Fruit fly (Drosophila melanogaster) whole organism, embryonic: ENCODE data around the gene Ifrd1.

ENCODE experiments used
- Atf-2 ChIP-seq: fragments of 200-800 bp; sonication (Bioruptor generic); optimal IDR thresholded peaks from 2 replicates; lab custom pipeline; 2016; ENCODE audit warnings: missing biosample characterization, missing genetic modification characterization
- CG1024 ChIP-seq: fragments of 200-800 bp; sonication (Bioruptor generic); IDR thresholded peaks from 2 replicates; pipeline ENCODE4 v1.3.6; 2022; ENCODE audit warnings: missing biosample characterization, missing genetic modification characterization
- CG10274 ChIP-seq: fragments of 200-800 bp; sonication (Bioruptor generic); optimal IDR thresholded peaks from 3 replicates; lab custom pipeline; 2017; ENCODE audit warnings: missing biosample characterization, mild to moderate bottlenecking, missing genetic modification characterization
- CG10366 ChIP-seq: fragments of 200-800 bp; sonication (Bioruptor generic); IDR thresholded peaks from 2 replicates; pipeline ENCODE4 v1.3.6; 2022; ENCODE audit warnings: missing biosample characterization, missing genetic modification characterization
- CG10654 ChIP-seq: fragments of 200-800 bp; sonication (Bioruptor generic); optimal IDR thresholded peaks from 2 replicates; lab custom pipeline; 2016; ENCODE audit warnings: missing biosample characterization, missing genetic modification characterization
- CG1233 ChIP-seq: fragments of 200-800 bp; sonication (Bioruptor generic); optimal IDR thresholded peaks from 4 replicates; lab custom pipeline; 2018; ENCODE audit warnings: missing biosample characterization, mild to moderate bottlenecking, missing genetic modification characterization
- CG12942 ChIP-seq: fragments of 200-800 bp; sonication (Bioruptor generic); optimal IDR thresholded peaks from 3 replicates; lab custom pipeline; 2016; ENCODE audit warnings: missing biosample characterization, missing genetic modification characterization
- CG1602 ChIP-seq: fragments of 200-800 bp; sonication (Bioruptor generic); optimal IDR thresholded peaks from 3 replicates; lab custom pipeline; 2016; ENCODE audit warnings: missing biosample characterization, missing genetic modification characterization
- CG17361 ChIP-seq: fragments of 200-800 bp; sonication (Bioruptor generic); IDR thresholded peaks from 3 replicates; pipeline ENCODE4 v1.3.6; 2022; ENCODE audit warnings: missing biosample characterization, missing genetic modification characterization
- CG2712 ChIP-seq: fragments of 200-800 bp; optimal IDR thresholded peaks from 3 replicates; lab custom pipeline; 2019; ENCODE audit warnings: missing biosample characterization, mild to moderate bottlenecking, missing genetic modification characterization, moderate library complexity
- CG3847 ChIP-seq: fragments of 200-800 bp; sonication (Bioruptor generic); IDR thresholded peaks from 2 replicates; pipeline ENCODE4 v1.3.6; 2022; ENCODE audit warnings: missing biosample characterization, missing genetic modification characterization
- CG4424 ChIP-seq: fragments of 200-800 bp; sonication (Bioruptor generic); optimal IDR thresholded peaks from 3 replicates; lab custom pipeline; 2016; ENCODE audit warnings: missing biosample characterization, missing genetic modification characterization
- CG4707 ChIP-seq: fragments of 200-800 bp; sonication (Bioruptor generic); optimal IDR thresholded peaks from 2 replicates; lab custom pipeline; 2018; ENCODE audit warnings: missing biosample characterization, mild to moderate bottlenecking, missing genetic modification characterization, moderate library complexity
- CG7786 ChIP-seq: fragments of 200-800 bp; sonication (Bioruptor generic); optimal IDR thresholded peaks from 2 replicates; lab custom pipeline; 2016; ENCODE audit warnings: missing biosample characterization, missing genetic modification characterization
- CG8944 ChIP-seq: fragments of 200-800 bp; sonication (Bioruptor generic); optimal IDR thresholded peaks from 3 replicates; lab custom pipeline; 2016; ENCODE audit warnings: missing biosample characterization, missing genetic modification characterization
- Dll ChIP-seq: fragments of 200-800 bp; sonication (Bioruptor generic); IDR thresholded peaks from 4 replicates; pipeline ENCODE4 v1.3.6; 2022; ENCODE audit warnings: missing biosample characterization, missing genetic modification characterization; ENCODE audit not compliant: partially characterized antibody
- Dp ChIP-seq: fragments of 200-800 bp; sonication (Bioruptor generic); optimal IDR thresholded peaks from 2 replicates; lab custom pipeline; 2018; ENCODE audit warnings: missing biosample characterization, mild to moderate bottlenecking, missing genetic modification characterization, moderate library complexity
- Drgx ChIP-seq: fragments of 200-800 bp; sonication (Bioruptor generic); IDR thresholded peaks from 2 replicates; pipeline ENCODE4 v1.3.6; 2022; ENCODE audit warnings: missing biosample characterization, missing genetic modification characterization
- E2f1 ChIP-seq: fragments of 200-800 bp; sonication (Bioruptor generic); IDR thresholded peaks from 2 replicates; pipeline ENCODE4 v1.3.6; 2022; ENCODE audit warnings: missing biosample characterization, missing genetic modification characterization
- Fer1 ChIP-seq: fragments of 200-800 bp; sonication (Bioruptor generic); optimal IDR thresholded peaks from 2 replicates; lab custom pipeline; 2017; ENCODE audit warnings: missing biosample characterization, mild to moderate bottlenecking, missing genetic modification characterization
- HLHmδ ChIP-seq: fragments of 200-800 bp; sonication (Bioruptor generic); optimal IDR thresholded peaks from 2 replicates; lab custom pipeline; 2018; ENCODE audit warnings: missing biosample characterization, mild to moderate bottlenecking, missing genetic modification characterization, moderate library complexity
- Max ChIP-seq: fragments of 200-800 bp; sonication (Bioruptor generic); optimal IDR thresholded peaks from 2 replicates; lab custom pipeline; 2016; ENCODE audit warnings: missing biosample characterization, mild to moderate bottlenecking, missing genetic modification characterization
- NFAT ChIP-seq: fragments of 200-800 bp; sonication (Bioruptor generic); IDR thresholded peaks from 2 replicates; pipeline ENCODE4 v1.3.6; 2022; ENCODE audit warnings: missing biosample characterization, missing genetic modification characterization
- Nf-YC ChIP-seq: fragments of 200-800 bp; optimal IDR thresholded peaks from 3 replicates; lab custom pipeline; 2019; ENCODE audit warnings: missing biosample characterization, mild to moderate bottlenecking, missing genetic modification characterization, moderate library complexity
- Poxn ChIP-seq: fragments of 200-800 bp; sonication (Bioruptor generic); IDR thresholded peaks from 2 replicates; pipeline ENCODE4 v1.3.6; 2022; ENCODE audit warnings: missing biosample characterization, missing genetic modification characterization
- Ptx1 ChIP-seq: fragments of 200-800 bp; sonication (Bioruptor generic); IDR thresholded peaks from 2 replicates; pipeline ENCODE4 v1.3.6; 2022; ENCODE audit warnings: missing biosample characterization, missing genetic modification characterization
- Ravus ChIP-seq: fragments of 200-800 bp; sonication (Bioruptor generic); IDR thresholded peaks from 2 replicates; pipeline ENCODE4 v1.3.6; 2022; ENCODE audit warnings: missing biosample characterization, missing genetic modification characterization
- Rx ChIP-seq: fragments of 200-800 bp; sonication (Bioruptor generic); IDR thresholded peaks from 2 replicates; pipeline ENCODE4 v1.3.6; 2022; ENCODE audit warnings: missing biosample characterization, missing genetic modification characterization
- Sox100B ChIP-seq: fragments of 200-800 bp; sonication (Bioruptor generic); optimal IDR thresholded peaks from 3 replicates; lab custom pipeline; 2018; ENCODE audit warnings: missing biosample characterization, mild to moderate bottlenecking, missing genetic modification characterization
- Sry-δ ChIP-seq: fragments of 200-800 bp; sonication (Bioruptor generic); optimal IDR thresholded peaks from 2 replicates; lab custom pipeline; 2016; ENCODE audit warnings: missing biosample characterization, missing genetic modification characterization
- TFAM ChIP-seq: fragments of 200-800 bp; sonication (Bioruptor generic); optimal IDR thresholded peaks from 2 replicates; lab custom pipeline; 2017; ENCODE audit warnings: missing biosample characterization, missing genetic modification characterization, inconsistent platforms
- Tbp ChIP-seq: fragments of >200 bp; optimal IDR thresholded peaks from 2 replicates; lab custom pipeline; 2018; ENCODE audit warnings: missing biosample characterization, missing genetic modification characterization
- Trl ChIP-seq, 3 experiments: fragments of >200 bp in 2 of 3; fragments of 200-800 bp in 1 of 3; sonication (Bioruptor generic) in 1 of 3; optimal IDR thresholded peaks; 2 replicates in 1 of 3; 3 replicates in 2 of 3; lab custom pipeline; 2016 to 2017; ENCODE audit warnings: missing biosample characterization in 1 of 3, missing genetic modification characterization in 1 of 3
- ap ChIP-seq: fragments of 200-800 bp; sonication (Bioruptor generic); IDR thresholded peaks from 2 replicates; pipeline ENCODE4 v1.3.6; 2022; ENCODE audit warnings: missing biosample characterization, missing genetic modification characterization
- ato ChIP-seq: fragments of 200-800 bp; sonication (Bioruptor generic); IDR thresholded peaks from 2 replicates; pipeline ENCODE4 v1.3.6; 2022; ENCODE audit warnings: missing biosample characterization, missing genetic modification characterization; ENCODE audit not compliant: partially characterized antibody
- chn ChIP-seq: fragments of 200-800 bp; sonication (Bioruptor generic); optimal IDR thresholded peaks from 2 replicates; lab custom pipeline; 2016; ENCODE audit warnings: missing biosample characterization, missing genetic modification characterization
- dan ChIP-seq: fragments of 200-800 bp; sonication (Bioruptor generic); IDR thresholded peaks from 2 replicates; pipeline ENCODE4 v1.3.6; 2022; ENCODE audit warnings: missing biosample characterization, missing genetic modification characterization
- eyg ChIP-seq: fragments of 200-800 bp; sonication (Bioruptor generic); optimal IDR thresholded peaks from 3 replicates; lab custom pipeline; 2016; ENCODE audit warnings: missing biosample characterization, missing genetic modification characterization
- gcm2 ChIP-seq: fragments of 200-800 bp; sonication (Bioruptor generic); optimal IDR thresholded peaks from 2 replicates; lab custom pipeline; 2016; ENCODE audit warnings: missing biosample characterization, missing genetic modification characterization
- grn ChIP-seq: fragments of 200-800 bp; sonication (Bioruptor generic); optimal IDR thresholded peaks from 3 replicates; lab custom pipeline; 2017; ENCODE audit warnings: missing biosample characterization, missing genetic modification characterization
- gsb-n ChIP-seq: fragments of 200-800 bp; sonication (Bioruptor generic); optimal IDR thresholded peaks from 3 replicates; lab custom pipeline; 2018; ENCODE audit warnings: missing biosample characterization, mild to moderate bottlenecking, missing genetic modification characterization
- hbn ChIP-seq: fragments of 200-800 bp; sonication (Bioruptor generic); IDR thresholded peaks from 2 replicates; pipeline ENCODE4 v1.3.6; 2022; ENCODE audit warnings: missing biosample characterization, missing genetic modification characterization; ENCODE audit not compliant: partially characterized antibody
- nerfin-2 ChIP-seq: fragments of 200-800 bp; sonication (Bioruptor generic); IDR thresholded peaks from 2 replicates; pipeline ENCODE4 v1.3.6; 2022; ENCODE audit warnings: missing biosample characterization, missing genetic modification characterization; ENCODE audit not compliant: partially characterized antibody
- sima ChIP-seq: fragments of 200-800 bp; sonication (Bioruptor generic); optimal IDR thresholded peaks from 2 replicates; lab custom pipeline; 2016; ENCODE audit warnings: missing biosample characterization, missing genetic modification characterization
- slp2 ChIP-seq: fragments of 200-800 bp; sonication (Bioruptor generic); optimal IDR thresholded peaks from 2 replicates; lab custom pipeline; 2016; ENCODE audit warnings: missing biosample characterization, missing genetic modification characterization
- sna ChIP-seq: fragments of 200-800 bp; sonication (Bioruptor generic); IDR thresholded peaks from 2 replicates; pipeline ENCODE4 v1.3.6; 2022; ENCODE audit warnings: missing biosample characterization, missing genetic modification characterization; ENCODE audit not compliant: partially characterized antibody
- tgo ChIP-seq: fragments of 200-800 bp; sonication (Bioruptor generic); IDR thresholded peaks from 3 replicates; pipeline ENCODE4 v1.3.6; 2022; ENCODE audit warnings: missing biosample characterization, missing genetic modification characterization
- ttk ChIP-seq: fragments of 200-800 bp; sonication (Bioruptor generic); IDR thresholded peaks from 2 replicates; pipeline ENCODE4 v2.1.2; 2022; ENCODE audit warnings: missing biosample characterization, missing genetic modification characterization
- usp ChIP-seq: fragments of >200 bp; optimal IDR thresholded peaks from 2 replicates; lab custom pipeline; 2017; ENCODE audit warnings: missing biosample characterization, missing genetic modification characterization
- zen ChIP-seq: fragments of 200-800 bp; sonication (Bioruptor generic); optimal IDR thresholded peaks from 3 replicates; lab custom pipeline; 2018; ENCODE audit warnings: missing biosample characterization, mild to moderate bottlenecking, missing genetic modification characterization, moderate library complexity

Ifrd1 gene

dm6 chr2L:2885503-2886225 is 11.4 kb upstream of the Ifrd1 start, which contains the start of the genes NTPase and lilli (continued):
- TF ChIP-seq Sry-δ (GFP tag; lab: Kevin White, UChicago) = peak; percentile 84
- peak; percentile 22; the same call in 1 of the 2 replicates for TF ChIP-seq CG10366
- TF ChIP-seq NFAT (GFP tag; lab: Robert Waterston, UW) = peak; percentile 12; the same call in 1 of the 2 replicates
- TF ChIP-seq HLHmδ (GFP tag; lab: Kevin White, UChicago) = no peak
- TF ChIP-seq Max = peak; percentile 53
- peak; percentile 74 for TF ChIP-seq CG7786 (GFP tag; lab: Kevin White, UChicago)
- TF ChIP-seq Drgx (GFP tag; lab: Robert Waterston, UW) = no peak
- TF ChIP-seq slp2 (GFP tag; lab: Kevin White, UChicago) = peak; percentile 72
- TF ChIP-seq CG1024 (GFP tag; lab: Robert Waterston, UW) = no peak
- peak; percentile 59; the same call in 1 of the 2 replicates for TF ChIP-seq ttk
- TF ChIP-seq E2f1 (GFP tag; lab: Robert Waterston, UW) = peak; percentile 48
- no peak for TF ChIP-seq CG10274
- TF ChIP-seq TFAM (GFP tag; lab: Kevin White, UChicago) = no peak
- TF ChIP-seq CG3847 (GFP tag; lab: Robert Waterston, UW) = peak; percentile 42; the same call in 1 of the 2 replicates
- peak; percentile 94 for TF ChIP-seq Dll (GFP tag; lab: Robert Waterston, UW)
- TF ChIP-seq hbn (GFP tag; lab: Robert Waterston, UW) = peak; percentile 82
- TF ChIP-seq chn (GFP tag; lab: Kevin White, UChicago) = peak; percentile 74
- TF ChIP-seq Nf-YC (tag; lab: Kevin White, UChicago) = no peak
- TF ChIP-seq zen (tag; lab: Kevin White, UChicago) = peak; percentile 59
- TF ChIP-seq Rx (GFP tag; lab: Robert Waterston, UW) = no peak; the same call in 1 of the 2 replicates
- no peak for TF ChIP-seq Ravus
- TF ChIP-seq CG12942 (GFP tag; lab: Kevin White, UChicago) = peak; percentile 48
- peak; percentile 80 for TF ChIP-seq CG4424 (GFP tag; lab: Kevin White, UChicago)
- peak; percentile 88 for TF ChIP-seq ato (GFP tag; lab: Robert Waterston, UW)
- TF ChIP-seq tgo (GFP tag; lab: Robert Waterston, UW) = peak; percentile 36; the same call in 1 of the 3 replicates
- peak; percentile 39 for TF ChIP-seq Sox100B
- peak; percentile 7 for TF ChIP-seq gcm2
- peak; percentile 70; the same call in 1 of the 2 replicates for TF ChIP-seq Ptx1 (GFP tag; lab: Robert Waterston, UW)
- no peak for TF ChIP-seq Poxn
- no peak for TF ChIP-seq Tbp (GFP tag; lab: Kevin White, UChicago)
- TF ChIP-seq Dp = peak; percentile 11
- TF ChIP-seq CG8944 (GFP tag; lab: Kevin White, UChicago) = peak; percentile 61
- TF ChIP-seq dan (GFP tag; lab: Robert Waterston, UW) = no peak
- peak; percentile 92 for TF ChIP-seq grn (GFP tag; lab: Kevin White, UChicago)
- peak; percentile 48 for TF ChIP-seq Atf-2
- no peak for TF ChIP-seq CG4707
- peak; percentile 6 for TF ChIP-seq gsb-n (tag; lab: Kevin White, UChicago)
- no peak for TF ChIP-seq sima (GFP tag; lab: Kevin White, UChicago)
- peak; percentile 42 for TF ChIP-seq CG1233 (GFP tag; lab: Kevin White, UChicago)
- TF ChIP-seq CG1602 = peak; percentile 50
- peak; percentile 60; the same call in 2 of the 3 replicates for TF ChIP-seq CG17361 (GFP tag; lab: Robert Waterston, UW)
- no peak for TF ChIP-seq eyg
- peak; percentile 89 for TF ChIP-seq sna (GFP tag; lab: Robert Waterston, UW)
- TF ChIP-seq Trl (optimal IDR thresholded peaks at IDR 0.05; lab: Kevin White, UChicago) = no peak
- TF ChIP-seq Trl (GFP tag; optimal IDR thresholded peaks at IDR 0.05; lab: Kevin White, UChicago) = peak; percentile 85
- peak; percentile 15 for TF ChIP-seq CG2712 (tag; lab: Kevin White, UChicago)
- peak; percentile 87 for TF ChIP-seq nerfin-2
- no peak for TF ChIP-seq usp (GFP tag; lab: Kevin White, UChicago)
- peak; percentile 48 for TF ChIP-seq CG10654 (GFP tag; lab: Kevin White, UChicago)
- TF ChIP-seq ap (GFP tag; lab: Robert Waterston, UW) = peak; percentile 31; the same call in 1 of the 2 replicates
- peak; percentile 41 for TF ChIP-seq Fer1 (GFP tag; lab: Kevin White, UChicago)
